Fruit fly (Drosophila melanogaster): Measurements from ENCODE around the gene Hinfp.

- TF ChIP-seq ovo (GFP tag; optimal IDR thresholded peaks at IDR 0.05): no peak
- no peak for TF ChIP-seq toe (GFP tag; optimal IDR thresholded peaks at IDR 0.05)
- no peak for TF ChIP-seq pad (GFP tag; optimal IDR thresholded peaks at IDR 0.05)
- no peak for TF ChIP-seq CG12768 (GFP tag; optimal IDR thresholded peaks at IDR 0.05)
- TF ChIP-seq CG7045 (GFP tag; optimal IDR thresholded peaks at IDR 0.05): no peak
- TF ChIP-seq Hr96 (GFP tag; optimal IDR thresholded peaks at IDR 0.05): no peak
Measured at dm6 chrX:625157-625627, at the start of gene Hinfp, which contains the start of gene CG13364.
